Fruit fly (Drosophila melanogaster) whole organism, adult: ENCODE results near the gene Hml.

Experiments
- CG14711 ChIP-seq: fragments of 200-800 bp; sonication (Bioruptor generic); optimal IDR thresholded peaks from 2 replicates; lab custom pipeline; 2018; ENCODE audit warnings: missing biosample characterization, mild to moderate bottlenecking, missing genetic modification characterization, moderate library complexity
- CG33017 ChIP-seq: fragments of 200-800 bp; sonication (Bioruptor generic); optimal IDR thresholded peaks from 2 replicates; lab custom pipeline; 2018; ENCODE audit warnings: missing biosample characterization, mild to moderate bottlenecking, missing genetic modification characterization, moderate library complexity
- CG7045 ChIP-seq: fragments of 200-800 bp; sonication (Bioruptor generic); optimal IDR thresholded peaks from 2 replicates; lab custom pipeline; 2017; ENCODE audit warnings: missing biosample characterization, mild to moderate bottlenecking, missing genetic modification characterization
- Clk ChIP-seq: fragments of 200-800 bp; sonication (Bioruptor generic); optimal IDR thresholded peaks from 2 replicates; lab custom pipeline; 2017; ENCODE audit warnings: missing biosample characterization, missing genetic modification characterization
- Hr96 ChIP-seq: fragments of 200-800 bp; sonication (Bioruptor generic); optimal IDR thresholded peaks from 2 replicates; lab custom pipeline; 2016; ENCODE audit warnings: missing biosample characterization, missing genetic modification characterization
- cic ChIP-seq: fragments of 200-800 bp; sonication (Bioruptor generic); optimal IDR thresholded peaks from 2 replicates; lab custom pipeline; 2017; ENCODE audit warnings: missing biosample characterization, mild to moderate bottlenecking, missing genetic modification characterization, moderate library complexity
- kay ChIP-seq: fragments of 200-800 bp; sonication (Bioruptor generic); peaks from one replicate; lab custom pipeline; 2016; ENCODE audit warnings: missing biosample characterization, missing genetic modification characterization, borderline replicate concordance
- ovo ChIP-seq: fragments of 200-800 bp; sonication (Bioruptor generic); optimal IDR thresholded peaks from 2 replicates; lab custom pipeline; 2016; ENCODE audit warnings: missing biosample characterization, missing genetic modification characterization
- tj ChIP-seq: fragments of 200-800 bp; sonication (Bioruptor generic); optimal IDR thresholded peaks from 3 replicates; lab custom pipeline; 2017; ENCODE audit warnings: missing biosample characterization, mild to moderate bottlenecking, missing genetic modification characterization, moderate library complexity
- toe ChIP-seq: fragments of 200-800 bp; sonication (Bioruptor generic); optimal IDR thresholded peaks from 2 replicates; lab custom pipeline; 2016; ENCODE audit warnings: missing biosample characterization, missing genetic modification characterization

DNA sequence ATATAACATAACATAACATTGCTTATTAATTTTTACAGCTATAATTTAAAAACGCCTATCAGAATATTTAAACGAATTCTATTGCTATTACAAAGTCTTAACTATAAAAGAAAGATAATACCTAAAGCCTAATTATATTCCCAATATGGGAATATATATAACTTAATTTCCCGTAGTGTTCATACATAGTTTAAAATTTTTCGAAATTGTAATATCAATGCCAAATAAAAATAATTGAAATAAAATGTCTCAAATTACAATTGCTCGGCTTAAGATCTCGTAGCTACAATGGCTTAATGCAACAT lies 58.1 kb downstream of the Hml start:
- TF ChIP-seq CG7045, result no peak
- no peak for TF ChIP-seq kay (GFP tag; lab: Kevin White, UChicago)
- TF ChIP-seq Clk, result no peak
- TF ChIP-seq cic (GFP tag; lab: Kevin White, UChicago), result no peak
- no peak for TF ChIP-seq CG33017 (tag; lab: Kevin White, UChicago)
- no peak for TF ChIP-seq tj (GFP tag; lab: Kevin White, UChicago)
- no peak for TF ChIP-seq Hr96 (GFP tag; lab: Kevin White, UChicago)
- no peak for TF ChIP-seq toe (GFP tag; lab: Kevin White, UChicago)
- no peak for TF ChIP-seq ovo (GFP tag; lab: Kevin White, UChicago)
- no peak for TF ChIP-seq CG14711 (tag; lab: Kevin White, UChicago)
